Fruit fly (Drosophila melanogaster) whole organism, embryonic: ENCODE results near the gene mrva.

ENCODE experiments used
- Abd-B ChIP-seq: fragments of 200-800 bp; sonication (Bioruptor generic); optimal IDR thresholded peaks from 2 replicates; lab custom pipeline; 2018; ENCODE audit warnings: missing biosample characterization, mild to moderate bottlenecking, missing genetic modification characterization, moderate library complexity
- CG10959 ChIP-seq: fragments of 200-800 bp; sonication (Bioruptor generic); IDR thresholded peaks from 2 replicates; pipeline ENCODE4 v1.3.6; 2022; ENCODE audit warnings: missing biosample characterization, missing genetic modification characterization
- CG11456 ChIP-seq: fragments of 200-800 bp; sonication (Bioruptor generic); IDR thresholded peaks from 3 replicates; pipeline ENCODE4 v1.3.6; 2022; ENCODE audit warnings: missing biosample characterization, missing genetic modification characterization
- CG12155 ChIP-seq: fragments of 200-800 bp; sonication (Bioruptor generic); optimal IDR thresholded peaks from 3 replicates; lab custom pipeline; 2016; ENCODE audit warnings: missing biosample characterization, missing genetic modification characterization
- Dp ChIP-seq: fragments of 200-800 bp; sonication (Bioruptor generic); optimal IDR thresholded peaks from 2 replicates; lab custom pipeline; 2018; ENCODE audit warnings: missing biosample characterization, mild to moderate bottlenecking, missing genetic modification characterization, moderate library complexity
- HLH3B ChIP-seq: fragments of 200-800 bp; sonication (Bioruptor generic); IDR thresholded peaks from 2 replicates; pipeline ENCODE4 v1.3.6; 2022; ENCODE audit warnings: missing biosample characterization, missing genetic modification characterization
- Sin3A ChIP-seq: fragments of >200 bp; optimal IDR thresholded peaks from 2 replicates; lab custom pipeline; 2018
- otp ChIP-seq: fragments of 200-800 bp; sonication (Bioruptor generic); IDR thresholded peaks from 3 replicates; pipeline ENCODE4, ENCODE4 v1.3.6; 2022; ENCODE audit warnings: missing biosample characterization, missing genetic modification characterization

- TF ChIP-seq Abd-B: no peak
- no peak for TF ChIP-seq CG10959 (GFP tag; lab: Robert Waterston, UW)
- TF ChIP-seq otp (GFP tag; lab: Robert Waterston, UW): no peak
- no peak for TF ChIP-seq CG11456 (GFP tag; lab: Robert Waterston, UW)
- TF ChIP-seq CG12155 (GFP tag; lab: Kevin White, UChicago): no peak
- TF ChIP-seq Dp: no peak
- TF ChIP-seq Sin3A: no peak
- no peak for TF ChIP-seq HLH3B (GFP tag; lab: Robert Waterston, UW)
Observed at dm6 chr3L:7376151-7376550, 47.5 kb upstream of the mrva start.
